Worm (Caenorhabditis elegans): ENCODE data around the gene ifa-3.
"Not testable (repeated sequence)": the region's sequence is repeated elsewhere in the genome, so short reads cannot be mapped to it uniquely, and the experiment has no call there.

Gene ifa-3

ce11 chrX:16244764-16245244 lies 25.1 kb downstream of the ifa-3 start, which contains the start of gene W10G6.1:
Gene W10G6.1 (plus strand): TSS chrX:16245194.
- no peak for TF ChIP-seq F10E7.11 (tag; optimal IDR thresholded peaks at IDR 0.05)
- peak; percentile 52; the same call in 1 of the 2 replicates for TF ChIP-seq zfh-2 (GFP tag; conservative IDR thresholded peaks at IDR 0.05)

ce11 chrX:16243129-16243528 lies 26.7 kb downstream of the ifa-3 start:
- TF ChIP-seq zfh-2 (GFP tag; conservative IDR thresholded peaks at IDR 0.05) = peak; percentile 81
- no peak for TF ChIP-seq snpc-3.4 (tag; optimal IDR thresholded peaks at IDR 0.05)

ce11 chrX:16240626-16241025 lies 29.2 kb downstream of the ifa-3 start:
- TF ChIP-seq let-607 (tag; optimal IDR thresholded peaks at IDR 0.05) (no peak), sdz-38 (tag; optimal IDR thresholded peaks at IDR 0.05) (no peak), ets-4 (GFP tag; optimal IDR thresholded peaks at IDR 0.05) (no peak), ceh-79 (tag; optimal IDR thresholded peaks at IDR 0.05) (no peak), mxl-1 (tag; optimal IDR thresholded peaks at IDR 0.05) (no peak), zfh-2 (GFP tag; conservative IDR thresholded peaks at IDR 0.05) (no peak), B0261.1 (tag; optimal IDR thresholded peaks at IDR 0.05) (no peak), madf-10 (tag; optimal IDR thresholded peaks at IDR 0.05) (no peak)

ce11 chrX:16228622-16229021 lies 41.2 kb downstream of the ifa-3 start, which contains the start of gene F23A7.5:
Gene F23A7.5 (plus strand): TSS chrX:16228922.
- TF ChIP-seq chd-7 (tag; optimal IDR thresholded peaks at IDR 0.05) (no peak), efl-1 (GFP tag; optimal IDR thresholded peaks at IDR 0.05) (no peak), ekl-4 (GFP tag; IDR thresholded peaks at IDR 0.05) (no peak), hsf-1 (GFP tag; IDR thresholded peaks at IDR 0.05) (no peak), lin-40 (tag; optimal IDR thresholded peaks at IDR 0.05) (no peak), T26A5.8 (tag; optimal IDR thresholded peaks at IDR 0.05) (no peak), akir-1 (GFP tag; optimal IDR thresholded peaks at IDR 0.05) (no peak), lsy-27 (tag; optimal IDR thresholded peaks at IDR 0.05; ENCODE audit: borderline replicate concordance, insufficient read depth) (no peak), F57A8.1 (GFP tag; optimal IDR thresholded peaks at IDR 0.05) (no peak), snpc-4 (GFP tag; optimal IDR thresholded peaks at IDR 0.05) (no peak), snpc-4 (tag; optimal IDR thresholded peaks at IDR 0.05) (no peak), snpc-1.1 (tag; optimal IDR thresholded peaks at IDR 0.05; ENCODE audit: insufficient read depth) (no peak), ztf-22 (GFP tag; optimal IDR thresholded peaks at IDR 0.05) (no peak), madf-3 (GFP tag; IDR thresholded peaks at IDR 0.05) (no peak), fkh-3 (tag; optimal IDR thresholded peaks at IDR 0.05) (no peak), lsl-1 (GFP tag; optimal IDR thresholded peaks at IDR 0.05) (no peak), ceh-58 (GFP tag; IDR thresholded peaks at IDR 0.05) (no peak), mxl-1 (tag; optimal IDR thresholded peaks at IDR 0.05) (no peak)

ce11 chrX:16219710-16220109 lies 50.2 kb downstream of the ifa-3 start, which contains the start of gene F23A7.3:
Gene F23A7.3 (plus strand): TSS chrX:16220010.
- TF ChIP-seq pbrm-1 (GFP tag; IDR thresholded peaks at IDR 0.05); dpff-1 (tag; optimal IDR thresholded peaks at IDR 0.05); bed-1 (GFP tag; IDR thresholded peaks at IDR 0.05): not testable (repeated sequence)

ce11 chrX:16218306-16218705 lies 51.6 kb downstream of the ifa-3 start:
- no peak for TF ChIP-seq hsf-1 (GFP tag; IDR thresholded peaks at IDR 0.05)
- peak; percentile 66; the same call in 1 of the 2 replicates for TF ChIP-seq hmg-1.2 (GFP tag; IDR thresholded peaks at IDR 0.05)
- no peak for TF ChIP-seq lsl-1 (GFP tag; optimal IDR thresholded peaks at IDR 0.05)
- TF ChIP-seq aptf-2 (GFP tag; conservative IDR thresholded peaks at IDR 0.05) = no peak
- no peak for TF ChIP-seq dpff-1 (tag; optimal IDR thresholded peaks at IDR 0.05)
- no peak for TF ChIP-seq let-526 (GFP tag; IDR thresholded peaks at IDR 0.05)
- no peak for TF ChIP-seq ztf-22 (GFP tag; optimal IDR thresholded peaks at IDR 0.05)
- TF ChIP-seq akir-1 (GFP tag; optimal IDR thresholded peaks at IDR 0.05) = no peak
- no peak for TF ChIP-seq hmg-20 (GFP tag; IDR thresholded peaks at IDR 0.05)
- TF ChIP-seq lsy-27 (tag; optimal IDR thresholded peaks at IDR 0.05; ENCODE audit: borderline replicate concordance, insufficient read depth) = no peak
- TF ChIP-seq nhr-80 (tag; optimal IDR thresholded peaks at IDR 0.05) = peak; percentile 26
- TF ChIP-seq lin-54 (GFP tag; optimal IDR thresholded peaks at IDR 0.05) = no peak

Measured in whole organism, young adult.